Fruit fly (Drosophila melanogaster): Measurements from ENCODE around the gene CG43391.

DNA sequence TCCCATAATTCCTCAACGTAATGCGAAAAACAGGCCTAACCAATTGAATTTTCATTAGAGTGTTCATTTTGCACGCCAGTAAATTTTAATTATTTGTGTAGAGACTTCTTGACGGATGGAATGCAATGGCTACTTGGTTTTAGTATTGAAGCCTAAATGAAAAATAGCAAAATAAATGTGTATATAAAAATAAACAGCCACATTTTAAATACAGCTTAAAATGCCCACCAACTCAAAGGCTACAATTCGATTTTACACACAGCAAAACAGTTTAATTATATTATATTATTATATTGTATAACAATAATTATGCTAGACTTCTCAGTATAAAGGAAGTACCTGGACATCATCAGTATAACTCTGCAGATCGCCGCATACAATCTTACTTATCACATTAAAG, 43.5 kb upstream of the CG43391 start, which contains the start of gene Akr1B:
- no peak for TF ChIP-seq kay (GFP tag; ENCODE audit: borderline replicate concordance)
- TF ChIP-seq Clk (GFP tag; optimal IDR thresholded peaks at IDR 0.05) = no peak
- TF ChIP-seq cnc (optimal IDR thresholded peaks at IDR 0.05) = no peak

All from whole organism, adult.